Worm (Caenorhabditis elegans) whole organism, young adult: ENCODE data around the gene C43D7.7.
A peak's percentile ranks its signal among the peaks of the same experiment; 100 is the strongest.

Source experiments
- B0261.1 ChIP-seq: sonication (generic microtip); optimal IDR thresholded peaks from 2 replicates; lab custom pipeline; 2016; ENCODE audit warnings: mild to moderate bottlenecking, missing genetic modification characterization, moderate library complexity, missing compliant biosample characterization
- C06A6.2 ChIP-seq: fragments of 200-800 bp; sonication (Bioruptor generic); conservative IDR thresholded peaks from 2 replicates; pipeline ENCODE4 v1.3.6; 2022; ENCODE audit warnings: missing genetic modification characterization, missing compliant biosample characterization
- F10E7.11 ChIP-seq: sonication (generic microtip); optimal IDR thresholded peaks from 2 replicates; lab custom pipeline; 2017; ENCODE audit warnings: mild to moderate bottlenecking, missing genetic modification characterization, moderate library complexity, missing compliant biosample characterization
- F22D6.2 ChIP-seq: sonication (generic microtip); optimal IDR thresholded peaks from 2 replicates; lab custom pipeline; 2016; ENCODE audit warnings: mild to moderate bottlenecking, missing genetic modification characterization, missing compliant biosample characterization
- F23B12.7 ChIP-seq: sonication (generic microtip); optimal IDR thresholded peaks from 2 replicates; lab custom pipeline; 2017; ENCODE audit warnings: missing genetic modification characterization, mild to moderate bottlenecking, missing compliant biosample characterization, antibody characterized with exemption, moderate library complexity; ENCODE audit not compliant: insufficient read depth
- F39B2.1 ChIP-seq: fragments of 200-800 bp; sonication (Bioruptor generic); IDR thresholded peaks from 2 replicates; pipeline ENCODE4 v1.3.6; 2022; ENCODE audit warnings: missing genetic modification reagents, missing genetic modification characterization, missing compliant biosample characterization
- F55B11.4 ChIP-seq: sonication (generic microtip); optimal IDR thresholded peaks from 2 replicates; lab custom pipeline; 2016; ENCODE audit warnings: missing compliant biosample characterization, missing genetic modification characterization, borderline replicate concordance; ENCODE audit not compliant: insufficient read depth
- K11D2.4 ChIP-seq: fragments of 200-800 bp; sonication (Bioruptor generic); IDR thresholded peaks from 2 replicates; pipeline ENCODE4 v1.3.6; 2022; ENCODE audit warnings: missing genetic modification reagents, missing genetic modification characterization, missing compliant biosample characterization
- Y56A3A.18 ChIP-seq: fragments of 200-800 bp; sonication (Bioruptor generic); IDR thresholded peaks from 2 replicates; pipeline ENCODE4 v1.3.6; 2022; ENCODE audit warnings: missing genetic modification reagents, missing genetic modification characterization, missing compliant biosample characterization
- Y79H2A.3 ChIP-seq: fragments of 200-800 bp; sonication (Bioruptor generic); conservative IDR thresholded peaks from 2 replicates; pipeline ENCODE4 v1.3.6; 2022; ENCODE audit warnings: missing genetic modification reagents, missing genetic modification characterization, missing compliant biosample characterization
- ZK185.1 ChIP-seq: sonication (generic microtip); optimal IDR thresholded peaks from 2 replicates; lab custom pipeline; 2016; ENCODE audit warnings: mild to moderate bottlenecking, missing genetic modification characterization, missing compliant biosample characterization; ENCODE audit not compliant: poor library complexity, severe bottlenecking
- atf-7 ChIP-seq: sonication (generic microtip); optimal IDR thresholded peaks from 2 replicates; lab custom pipeline; 2017; ENCODE audit warnings: mild to moderate bottlenecking, missing genetic modification characterization, missing compliant biosample characterization
- ccch-3 ChIP-seq: fragments of 200-800 bp; sonication (Bioruptor generic); optimal IDR thresholded peaks from 2 replicates; lab custom pipeline; 2018; ENCODE audit warnings: mild to moderate bottlenecking, missing genetic modification characterization, missing compliant biosample characterization
- ceh-40 ChIP-seq: fragments of 200-800 bp; sonication (Bioruptor generic); IDR thresholded peaks from 2 replicates; pipeline ENCODE4 v1.3.6; 2022; ENCODE audit warnings: missing genetic modification characterization, missing compliant biosample characterization
- dox-1 ChIP-seq: fragments of 200-800 bp; sonication (Bioruptor generic); IDR thresholded peaks from 2 replicates; pipeline ENCODE4 v1.3.6; 2022; ENCODE audit warnings: missing genetic modification reagents, missing genetic modification characterization, missing compliant biosample characterization
- egl-44 ChIP-seq: fragments of 200-800 bp; sonication (Bioruptor generic); IDR thresholded peaks from 2 replicates; pipeline ENCODE4 v1.3.6; 2022; ENCODE audit warnings: missing genetic modification reagents, missing genetic modification characterization, missing compliant biosample characterization
- hlh-26 ChIP-seq: fragments of 200-800 bp; sonication (Bioruptor generic); conservative IDR thresholded peaks from 2 replicates; pipeline ENCODE4 v1.3.6; 2022; ENCODE audit warnings: missing genetic modification reagents, missing genetic modification characterization, missing compliant biosample characterization
- hsf-1 ChIP-seq: fragments of 200-800 bp; sonication (Bioruptor generic); IDR thresholded peaks from 2 replicates; pipeline ENCODE4 v1.3.6; 2022; ENCODE audit warnings: missing genetic modification reagents, missing genetic modification characterization, missing compliant biosample characterization
- let-607 ChIP-seq, 2 experiments: fragments of 200-800 bp in 1 of 2; sonication (Bioruptor generic) in 1 of 2; sonication (generic microtip) in 1 of 2; optimal IDR thresholded peaks; 2 replicates each; lab custom pipeline; 2016 to 2018; ENCODE audit warnings: mild to moderate bottlenecking in 2 of 2, missing compliant biosample characterization in 2 of 2, missing genetic modification characterization in 2 of 2, moderate library complexity in 2 of 2, missing genotype in 1 of 2
- lin-26 ChIP-seq: fragments of 200-800 bp; sonication (Bioruptor generic); IDR thresholded peaks from 2 replicates; pipeline ENCODE4 v1.3.6; 2022; ENCODE audit warnings: missing genetic modification reagents, missing genetic modification characterization, missing compliant biosample characterization
- lin-40 ChIP-seq: sonication (generic microtip); optimal IDR thresholded peaks from 2 replicates; lab custom pipeline; 2016; ENCODE audit warnings: missing genetic modification characterization, mild to moderate bottlenecking, missing compliant biosample characterization, missing genotype, missing genetic modification reagents
- madf-3 ChIP-seq: fragments of 200-800 bp; sonication (Bioruptor generic); IDR thresholded peaks from 2 replicates; pipeline ENCODE4 v1.3.6; 2022; ENCODE audit warnings: missing genetic modification reagents, missing genetic modification characterization, missing compliant biosample characterization
- madf-6 ChIP-seq: fragments of 200-800 bp; sonication (Bioruptor generic); IDR thresholded peaks from 2 replicates; pipeline ENCODE4 v1.3.6; 2022; ENCODE audit warnings: missing genetic modification reagents, missing genetic modification characterization, missing compliant biosample characterization
- madf-8 ChIP-seq: fragments of 200-800 bp; sonication (Bioruptor generic); conservative IDR thresholded peaks from 2 replicates; pipeline ENCODE4 v1.3.6; 2022; ENCODE audit warnings: missing genetic modification reagents, missing genetic modification characterization, missing compliant biosample characterization
- mcd-1 ChIP-seq: fragments of 200-800 bp; sonication (Bioruptor generic); IDR thresholded peaks from 2 replicates; pipeline ENCODE4 v1.3.6; 2022; ENCODE audit warnings: missing genetic modification reagents, missing genetic modification characterization, missing compliant biosample characterization
- nhr-120 ChIP-seq: fragments of 200-800 bp; sonication (Bioruptor generic); IDR thresholded peaks from 2 replicates; pipeline ENCODE4 v1.3.6; 2022; ENCODE audit warnings: missing genetic modification characterization, missing compliant biosample characterization
- nhr-27 ChIP-seq: fragments of 200-800 bp; sonication (Bioruptor generic); optimal IDR thresholded peaks from 2 replicates; lab custom pipeline; 2018; ENCODE audit warnings: mild to moderate bottlenecking, missing genetic modification characterization, moderate library complexity, missing compliant biosample characterization
- pbrm-1 ChIP-seq: fragments of 200-800 bp; sonication (Bioruptor generic); IDR thresholded peaks from 2 replicates; pipeline ENCODE4 v1.3.6; 2022; ENCODE audit warnings: missing genetic modification reagents, missing genetic modification characterization, missing compliant biosample characterization
- snpc-4 ChIP-seq, 5 experiments: fragments of 150-350 bp in 1 of 5; sonication (generic microtip) in 4 of 5; optimal IDR thresholded peaks; 2 replicates each; lab custom pipeline; 2014 to 2018; ENCODE audit warnings: missing genetic modification characterization in 5 of 5, missing biosample characterization in 3 of 5, antibody characterized with exemption in 2 of 5, mild to moderate bottlenecking in 2 of 5, missing compliant biosample characterization in 2 of 5, missing genotype in 2 of 5, moderate library complexity in 2 of 5, missing genetic modification reagents in 1 of 5
- somi-1 ChIP-seq: fragments of 200-800 bp; sonication (Bioruptor generic); optimal IDR thresholded peaks from 2 replicates; lab custom pipeline; 2018; ENCODE audit warnings: mild to moderate bottlenecking, missing genetic modification characterization, missing compliant biosample characterization
- unc-130 ChIP-seq: sonication (generic microtip); optimal IDR thresholded peaks from 2 replicates; lab custom pipeline; 2016; ENCODE audit warnings: missing genetic modification reagents, missing genetic modification characterization, missing compliant biosample characterization
- zfh-2 ChIP-seq: fragments of 200-800 bp; sonication (Bioruptor generic); conservative IDR thresholded peaks from 2 replicates; pipeline ENCODE4 v1.3.6; 2022; ENCODE audit warnings: missing genetic modification reagents, missing genetic modification characterization, missing compliant biosample characterization
- zim-3 ChIP-seq: sonication (generic microtip); optimal IDR thresholded peaks from 2 replicates; lab custom pipeline; 2017; ENCODE audit warnings: mild to moderate bottlenecking, missing genetic modification characterization, moderate library complexity, missing compliant biosample characterization
- ztf-25 ChIP-seq: fragments of 200-800 bp; sonication (Bioruptor generic); IDR thresholded peaks from 2 replicates; pipeline ENCODE4 v1.3.6; 2022; ENCODE audit warnings: missing genetic modification reagents, missing genetic modification characterization, missing compliant biosample characterization

The C43D7.7 gene

DNA sequence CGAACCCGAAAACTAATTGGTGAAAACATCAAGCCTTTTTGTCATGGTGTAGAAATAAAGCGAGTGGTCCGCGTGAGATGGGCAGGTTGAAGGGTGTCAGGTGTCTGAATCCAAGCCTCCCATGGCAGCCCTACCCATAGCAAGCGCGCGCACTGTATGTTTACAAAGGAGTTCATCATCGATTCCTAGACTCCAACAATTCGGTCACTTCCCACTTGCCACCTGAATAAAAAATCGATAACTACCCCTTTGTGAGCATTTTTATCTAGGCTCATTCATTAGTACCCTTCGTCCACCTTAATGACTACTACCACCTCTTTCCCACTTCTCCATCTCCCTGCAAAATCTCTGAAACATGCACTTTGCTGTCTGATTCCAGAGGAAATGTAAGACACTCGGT lies 6.3 kb downstream of the C43D7.7 start, which contains the start of gene fbxb-64:
Gene fbxb-64, plus strand, starts transcription at position 301 of the 400 bp plus-strand sequence.
- no peak for TF ChIP-seq hsf-1 (GFP tag; lab: Robert Waterston, UW)
- TF ChIP-seq dox-1 (GFP tag; lab: Robert Waterston, UW) = 0 out of 2 replicates have a peak, but pooled peaks have one; percentile 6

DNA sequence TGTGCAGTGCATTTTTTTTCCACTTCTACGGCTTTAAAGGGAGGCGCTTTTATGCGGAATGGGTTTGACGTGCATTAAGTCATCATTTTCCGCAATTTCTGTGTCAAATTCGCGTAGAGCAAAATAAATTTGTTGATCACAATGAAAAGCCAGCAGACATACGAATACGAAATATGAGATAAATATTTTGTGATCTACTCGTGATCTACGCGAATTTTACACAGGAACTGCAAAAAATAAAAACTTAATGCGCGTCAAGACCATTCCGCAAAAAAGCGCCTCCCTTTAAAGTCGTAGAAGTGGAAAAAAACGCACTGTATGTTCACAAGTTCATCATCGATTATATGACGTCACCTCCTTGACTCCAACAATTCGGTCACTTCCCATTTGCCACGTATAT lies 7.9 kb downstream of the C43D7.7 start, which contains the start of gene C43D7.8:
Gene C43D7.8, minus strand, starts transcription at position 101 of the 400 bp plus-strand sequence.
- no peak for TF ChIP-seq somi-1 (GFP tag; lab: Kevin White, UChicago)
- 0 out of 2 replicates have a peak, but pooled peaks have one; percentile 33 for TF ChIP-seq nhr-120 (GFP tag; lab: Robert Waterston, UW)
- no peak for TF ChIP-seq nhr-27 (tag; lab: Kevin White, UChicago)
- no peak for TF ChIP-seq lin-40 (tag; lab: Kevin White, UChicago)
- no peak for TF ChIP-seq madf-3 (GFP tag; lab: Robert Waterston, UW)
- no peak for TF ChIP-seq let-607 (tag; optimal IDR thresholded peaks at IDR 0.05; lab: Kevin White, UChicago)

DNA sequence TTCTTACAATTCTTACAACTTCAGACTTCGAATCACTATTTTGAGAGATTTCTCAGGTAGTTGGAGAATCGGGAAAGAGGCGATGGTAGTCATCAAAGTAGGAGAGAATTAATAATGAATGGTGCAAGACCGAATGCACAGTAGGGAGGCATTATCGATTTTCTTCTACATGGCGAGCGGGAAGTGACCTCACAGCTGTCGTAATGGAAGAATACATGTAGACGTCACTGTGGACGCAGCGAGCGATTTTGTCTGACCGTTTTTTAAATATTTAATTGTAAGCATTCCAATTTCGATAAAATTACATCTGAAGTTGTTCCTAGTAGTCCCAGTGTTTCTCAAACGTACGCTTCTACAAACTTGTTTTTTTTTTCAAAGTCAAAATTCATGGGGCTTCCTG lies 9.7 kb downstream of the C43D7.7 start, which contains the start of gene F55C9.11:
Gene F55C9.11, minus strand, starts transcription at position 101 of the 400 bp plus-strand sequence.
- TF ChIP-seq madf-6 (GFP tag; lab: Robert Waterston, UW) (no peak), dox-1 (GFP tag; lab: Robert Waterston, UW) (no peak)

DNA sequence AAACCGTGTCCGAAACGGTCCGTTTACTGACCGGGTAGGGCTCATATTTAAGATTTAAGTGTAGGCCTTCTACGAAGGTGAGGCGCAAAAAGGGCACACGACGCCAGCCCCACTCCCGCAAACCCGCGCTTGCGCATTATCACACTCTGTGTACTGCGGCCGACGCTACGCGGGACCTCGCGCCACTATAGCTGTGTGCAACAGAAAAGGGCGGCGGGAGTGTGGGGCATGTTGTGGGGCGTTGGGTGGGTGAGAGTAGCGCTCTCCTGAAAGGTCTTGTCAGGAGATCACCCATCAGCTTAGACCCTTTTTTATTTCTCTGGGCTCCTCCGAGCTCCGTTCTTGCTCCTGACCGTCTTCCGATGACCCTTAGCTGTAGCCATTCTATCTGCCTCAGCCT lies 11.2 kb downstream of the C43D7.7 start:
- TF ChIP-seq unc-130 (GFP tag; lab: Kevin White, UChicago) (no peak), madf-8 (GFP tag; lab: Robert Waterston, UW) (no peak), nhr-27 (tag; lab: Kevin White, UChicago) (no peak), K11D2.4 (no peak), lin-40 (tag; lab: Kevin White, UChicago) (no peak), dox-1 (GFP tag; lab: Robert Waterston, UW) (no peak), hlh-26 (0 out of 2 replicates have a peak, but pooled peaks have one; percentile 13), F10E7.11 (tag; lab: Kevin White, UChicago) (no peak), ztf-25 (GFP tag; lab: Robert Waterston, UW) (0 out of 2 replicates have a peak, but pooled peaks have one; percentile 40), zfh-2 (GFP tag; lab: Robert Waterston, UW) (peak; percentile 69; the same call in 1 of the 2 replicates), B0261.1 (tag; lab: Kevin White, UChicago) (no peak), nhr-120 (GFP tag; lab: Robert Waterston, UW) (peak; percentile 91)

DNA sequence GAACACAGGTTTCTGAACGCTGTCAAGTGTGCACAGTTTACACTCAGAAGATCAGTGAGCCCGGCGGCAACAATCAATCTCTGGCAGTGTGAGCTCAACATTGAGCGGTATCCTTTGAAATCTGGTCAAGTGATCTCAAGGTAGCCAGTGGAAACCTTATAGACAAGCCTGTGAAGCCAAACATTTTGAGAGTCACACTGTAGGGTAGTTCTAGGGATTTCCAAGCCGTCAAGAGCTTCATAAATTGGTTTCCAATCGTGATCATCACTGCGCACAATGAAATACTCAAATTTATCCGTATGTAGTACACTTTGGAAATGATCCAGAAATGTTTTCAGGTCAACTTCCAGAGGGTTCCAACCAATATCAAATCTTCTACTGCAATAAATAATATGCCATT lies 12.4 kb downstream of the C43D7.7 start, which contains the start of gene F55C9.15:
Gene F55C9.15, minus strand, starts transcription at position 101 of the 400 bp plus-strand sequence.
- no peak for TF ChIP-seq ceh-40
- no peak for TF ChIP-seq C06A6.2 (GFP tag; lab: Robert Waterston, UW)
- TF ChIP-seq F39B2.1 (GFP tag; lab: Robert Waterston, UW) = no peak
- TF ChIP-seq snpc-4 (GFP tag; optimal IDR thresholded peaks at IDR 0.05; lab: Kevin White, UChicago) = no peak
- TF ChIP-seq snpc-4 (tag; optimal IDR thresholded peaks at IDR 0.05; lab: Kevin White, UChicago) = no peak
- no peak for TF ChIP-seq F55B11.4 (tag; lab: Kevin White, UChicago)
- no peak for TF ChIP-seq madf-3 (GFP tag; lab: Robert Waterston, UW)
- no peak for TF ChIP-seq Y56A3A.18 (GFP tag; lab: Robert Waterston, UW)
- no peak for TF ChIP-seq ZK185.1
- no peak for TF ChIP-seq pbrm-1 (GFP tag; lab: Robert Waterston, UW)
- no peak for TF ChIP-seq egl-44 (GFP tag; lab: Robert Waterston, UW)
- TF ChIP-seq atf-7 (tag; lab: Kevin White, UChicago) = no peak
- TF ChIP-seq zim-3 = no peak
- TF ChIP-seq Y79H2A.3 = no peak
- TF ChIP-seq lin-26 (GFP tag; lab: Robert Waterston, UW) = no peak
- TF ChIP-seq ccch-3 (GFP tag; lab: Kevin White, UChicago) = no peak
- TF ChIP-seq mcd-1 (GFP tag; lab: Robert Waterston, UW) = no peak
- TF ChIP-seq F22D6.2 (tag; lab: Kevin White, UChicago) = no peak
- TF ChIP-seq F23B12.7 (tag; lab: Kevin White, UChicago) = no peak
- TF ChIP-seq, all 124 proteins: peak for 0
